Worm (Caenorhabditis elegans): ENCODE results near the gene R02E4.2.

- TF ChIP-seq T22C8.4 (GFP tag; IDR thresholded peaks at IDR 0.05) (no peak), flt-1 (GFP tag; IDR thresholded peaks at IDR 0.05) (no peak), ztf-23 (GFP tag; IDR thresholded peaks at IDR 0.05) (no peak)
These were observed 18.0 kb downstream of the R02E4.2 start for ce11 chrX:4125165-4125803.
